Worm (Caenorhabditis elegans): ENCODE results near the gene bcl-7.

bcl-7 gene

ce11 chrIII:5876867-5877641 lies 48.8 kb upstream of the bcl-7 start (continued):
- TF ChIP-seq rpc-1 (optimal IDR thresholded peaks at IDR 0.05) (no peak), rpc-1 (tag; optimal IDR thresholded peaks at IDR 0.05) (no peak), nfya-1 (tag; optimal IDR thresholded peaks at IDR 0.05; ENCODE audit: borderline replicate concordance, insufficient read depth) (no peak), dpl-1 (GFP tag; optimal IDR thresholded peaks at IDR 0.05) (no peak), ZK185.1 (tag; optimal IDR thresholded peaks at IDR 0.05; ENCODE audit: poor library complexity, severe bottlenecking) (no peak), F49E8.2 (tag; optimal IDR thresholded peaks at IDR 0.05; ENCODE audit: insufficient read depth) (no peak), nfya-2 (GFP tag; IDR thresholded peaks at IDR 0.05) (no peak), lin-54 (GFP tag; optimal IDR thresholded peaks at IDR 0.05) (peak; percentile 4), sdz-38 (tag; optimal IDR thresholded peaks at IDR 0.05) (no peak), madf-10 (tag; optimal IDR thresholded peaks at IDR 0.05) (no peak), ets-4 (GFP tag; optimal IDR thresholded peaks at IDR 0.05) (no peak), Y95B8A.8 (GFP tag; IDR thresholded peaks at IDR 0.05) (no peak), lsy-27 (tag; optimal IDR thresholded peaks at IDR 0.05; ENCODE audit: borderline replicate concordance, insufficient read depth) (no peak), hmg-1.2 (GFP tag; IDR thresholded peaks at IDR 0.05) (0 out of 2 replicates have a peak, but pooled peaks have one; percentile 7), pha-4 (tag; optimal IDR thresholded peaks at IDR 0.05) (no peak), snpc-3.4 (tag; optimal IDR thresholded peaks at IDR 0.05) (no peak), gei-17 (GFP tag; optimal IDR thresholded peaks at IDR 0.05) (no peak), nhr-179 (tag; optimal IDR thresholded peaks at IDR 0.05) (no peak), rcor-1 (GFP tag; IDR thresholded peaks at IDR 0.05) (no peak), mes-4 (tag; optimal IDR thresholded peaks at IDR 0.05) (no peak), egl-18 (GFP tag; IDR thresholded peaks at IDR 0.05) (no peak), repo-1 (tag; optimal IDR thresholded peaks at IDR 0.05) (no peak), Y53G8AR.9 (GFP tag; conservative IDR thresholded peaks at IDR 0.05) (no peak), nhr-120 (GFP tag; IDR thresholded peaks at IDR 0.05) (no peak), dox-1 (GFP tag; IDR thresholded peaks at IDR 0.05) (no peak), zfh-2 (GFP tag; conservative IDR thresholded peaks at IDR 0.05) (no peak)

- peak; percentile 25 for TF ChIP-seq lsl-1 (GFP tag; optimal IDR thresholded peaks at IDR 0.05)
- TF ChIP-seq hmg-1.2 (GFP tag; IDR thresholded peaks at IDR 0.05), result peak; percentile 88; the same call in 1 of the 2 replicates
- TF ChIP-seq cebp-1 (GFP tag; IDR thresholded peaks at IDR 0.05), result no peak
- peak; percentile 29 for TF ChIP-seq cebp-1 (tag; optimal IDR thresholded peaks at IDR 0.05)
- TF ChIP-seq madf-6 (GFP tag; IDR thresholded peaks at IDR 0.05), result no peak
Observed at ce11 chrIII:5878215-5878614, 47.7 kb upstream of the bcl-7 start, which contains the start of the genes mig-21 and F01F1.2. Gene mig-21 (minus strand): TSS chrIII:5878380. Gene F01F1.2 (plus strand): TSS chrIII:5878554.

- TF ChIP-seq ceh-58 (GFP tag; IDR thresholded peaks at IDR 0.05) (no peak), mcd-1 (GFP tag; IDR thresholded peaks at IDR 0.05) (peak; percentile 21; the same call in 1 of the 2 replicates), dpff-1 (tag; optimal IDR thresholded peaks at IDR 0.05) (peak; percentile 31), lin-35 (GFP tag; optimal IDR thresholded peaks at IDR 0.05) (peak in 1 of 3 experiments; percentile 15), madf-6 (GFP tag; IDR thresholded peaks at IDR 0.05) (peak; percentile 36; the same call in 1 of the 2 replicates), lin-40 (tag; optimal IDR thresholded peaks at IDR 0.05) (peak; percentile 3), attf-3 (GFP tag; conservative IDR thresholded peaks at IDR 0.05) (peak; percentile 83), ccch-3 (GFP tag; optimal IDR thresholded peaks at IDR 0.05) (no peak), let-607 (tag; optimal IDR thresholded peaks at IDR 0.05) (peak in 1 of 2 experiments; percentile 5), hsf-1 (GFP tag; IDR thresholded peaks at IDR 0.05) (0 out of 2 replicates have a peak, but pooled peaks have one; percentile 38)
Observed at ce11 chrIII:5879291-5879968, 46.5 kb upstream of the bcl-7 start, which contains the start of gene hpo-10. Gene hpo-10 (plus strand): TSS chrIII:5879489.
